Worm (Caenorhabditis elegans): ENCODE measurements around the gene him-8.

him-8 gene

DNA sequence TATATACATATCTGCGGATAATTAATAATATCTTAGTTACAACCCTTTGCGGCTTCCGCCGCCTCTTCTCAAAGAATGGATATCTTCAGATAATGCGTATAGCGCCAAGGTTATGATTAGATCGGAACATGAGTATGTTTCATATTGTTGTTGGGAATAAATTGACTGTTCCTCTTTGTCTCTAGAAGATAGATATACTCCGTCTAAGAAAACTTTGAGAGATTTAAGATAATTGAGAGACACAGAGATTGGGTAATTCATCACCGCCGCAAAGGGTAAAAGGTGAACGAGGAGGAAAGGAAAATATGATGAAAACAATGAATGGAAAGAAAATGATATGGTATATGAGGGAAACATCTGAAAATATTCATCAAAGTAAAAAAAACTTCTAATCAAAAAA lies 14.9 kb downstream of the him-8 start:
- TF ChIP-seq nhr-237 (tag; optimal IDR thresholded peaks at IDR 0.05) (no peak), mep-1 (tag; optimal IDR thresholded peaks at IDR 0.05) (peak; percentile 14), lin-14 (GFP tag; optimal IDR thresholded peaks at IDR 0.05) (peak; percentile 60), nhr-85 (tag) (peak; percentile 16), blmp-1 (tag; optimal IDR thresholded peaks at IDR 0.05) (peak; percentile 54)

DNA sequence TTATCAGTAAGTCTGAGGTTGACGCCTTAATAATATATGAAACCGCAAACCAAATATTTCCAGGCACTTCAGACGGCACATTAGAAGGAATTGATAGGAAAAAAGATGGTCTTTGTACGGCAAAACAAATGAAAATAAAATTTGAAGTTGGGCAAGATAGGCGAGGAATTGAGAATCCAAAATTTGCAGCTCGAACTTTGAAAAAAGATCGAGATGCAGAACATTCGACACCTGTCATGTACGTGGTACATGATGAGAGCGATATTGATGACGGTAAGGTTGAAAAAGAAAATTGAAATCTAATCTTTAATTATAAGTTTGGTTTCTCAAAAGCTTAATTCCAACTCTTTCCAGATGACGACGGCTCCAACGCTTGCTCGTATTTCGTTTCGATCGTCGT lies 15.9 kb downstream of the him-8 start:
- TF ChIP-seq elt-2 (tag; optimal IDR thresholded peaks at IDR 0.05) (peak; percentile 45), snpc-4 (tag; optimal IDR thresholded peaks at IDR 0.05) (no peak)

ce11 chrIV:10578367-10578766 lies 16.7 kb downstream of the him-8 start, which contains the start of gene lgc-43:
Gene lgc-43 (plus strand): TSS chrIV:10578667.
- TF ChIP-seq ceh-88 (GFP tag; IDR thresholded peaks at IDR 0.05) (no peak), skn-1 (tag; optimal IDR thresholded peaks at IDR 0.05) (no peak), fkh-10 (GFP tag; optimal IDR thresholded peaks at IDR 0.05) (no peak), snu-23 (GFP tag; optimal IDR thresholded peaks at IDR 0.05) (no peak), lin-14 (GFP tag; optimal IDR thresholded peaks at IDR 0.05) (no peak), sptf-1 (tag; optimal IDR thresholded peaks at IDR 0.05) (no peak), rnt-1 (tag; optimal IDR thresholded peaks at IDR 0.05) (no peak), pax-3 (tag; optimal IDR thresholded peaks at IDR 0.05) (no peak), ztf-11 (tag; optimal IDR thresholded peaks at IDR 0.05) (no peak), ztf-4 (tag; optimal IDR thresholded peaks at IDR 0.05) (no peak), mef-2 (tag; optimal IDR thresholded peaks at IDR 0.05) (no peak), nhr-12 (tag; optimal IDR thresholded peaks at IDR 0.05) (no peak), C34B4.2 (tag; optimal IDR thresholded peaks at IDR 0.05) (no peak), nhr-19 (GFP tag; conservative IDR thresholded peaks at IDR 0.05) (no peak)

ce11 chrIV:10584237-10584636 lies 22.5 kb downstream of the him-8 start, which contains the start of gene oac-8:
Gene oac-8 (plus strand): TSS chrIV:10584537.
- no peak for TF ChIP-seq snu-23 (GFP tag; optimal IDR thresholded peaks at IDR 0.05)
- no peak for TF ChIP-seq efl-3 (GFP tag; optimal IDR thresholded peaks at IDR 0.05)
- no peak for TF ChIP-seq xbp-1 (tag; optimal IDR thresholded peaks at IDR 0.05)
- no peak for TF ChIP-seq nhr-76 (tag; optimal IDR thresholded peaks at IDR 0.05)
- TF ChIP-seq lir-3 (tag; optimal IDR thresholded peaks at IDR 0.05; ENCODE audit: poor library complexity) = no peak
- no peak for TF ChIP-seq unc-62 (GFP tag; optimal IDR thresholded peaks at IDR 0.05)
- TF ChIP-seq ceh-63 (GFP tag; optimal IDR thresholded peaks at IDR 0.05) = no peak

ce11 chrIV:10589072-10589471 lies 27.4 kb downstream of the him-8 start, which contains the start of gene C43F9.4:
Gene C43F9.4 (minus strand): TSS chrIV:10589172.
- TF ChIP-seq lin-39 (tag; optimal IDR thresholded peaks at IDR 0.05) (no peak), nhr-85 (tag) (no peak), ets-5 (GFP tag; IDR thresholded peaks at IDR 0.05) (no peak), aha-1 (tag; optimal IDR thresholded peaks at IDR 0.05) (no peak), pax-3 (tag; optimal IDR thresholded peaks at IDR 0.05) (no peak), irx-1 (tag; optimal IDR thresholded peaks at IDR 0.05) (no peak)

ce11 chrIV:10590649-10591048 lies 28.9 kb downstream of the him-8 start, which contains the start of the genes C43F9.5 and nkb-2:
Gene C43F9.5 (minus strand): TSS chrIV:10590749.
Gene nkb-2 (plus strand): TSS chrIV:10590925.
- no peak for TF ChIP-seq C34B4.2 (tag; optimal IDR thresholded peaks at IDR 0.05)
- TF ChIP-seq sup-37 (GFP tag; optimal IDR thresholded peaks at IDR 0.05) = no peak
- no peak for TF ChIP-seq unc-86 (tag; optimal IDR thresholded peaks at IDR 0.05)
- no peak for TF ChIP-seq pag-3 (tag; optimal IDR thresholded peaks at IDR 0.05; ENCODE audit: borderline replicate concordance, insufficient read depth)
- no peak for TF ChIP-seq snpc-4 (tag; optimal IDR thresholded peaks at IDR 0.05)
- TF ChIP-seq vab-15 (tag; optimal IDR thresholded peaks at IDR 0.05) = no peak
- TF ChIP-seq lin-39 (tag; optimal IDR thresholded peaks at IDR 0.05) = no peak
- TF ChIP-seq jun-1 (tag; optimal IDR thresholded peaks at IDR 0.05) = no peak
- TF ChIP-seq C16A3.4 (tag; optimal IDR thresholded peaks at IDR 0.05) = no peak

Data from whole organism, L1 larva.